Fruit fly (Drosophila melanogaster) whole organism, prepupa: ENCODE results near the gene TwdlB.

Source experiments
- CG10669 ChIP-seq: fragments of 200-800 bp; sonication (Bioruptor generic); optimal IDR thresholded peaks from 3 replicates; lab custom pipeline; 2018; ENCODE audit warnings: missing biosample characterization, mild to moderate bottlenecking, missing genetic modification characterization, moderate library complexity
- CG15336 ChIP-seq: fragments of 200-800 bp; sonication (Bioruptor generic); IDR thresholded peaks from 2 replicates; pipeline ENCODE4 v1.3.6; 2022; ENCODE audit warnings: missing biosample characterization, missing genetic modification characterization
- CG1621 ChIP-seq: fragments of 200-800 bp; sonication (Bioruptor generic); optimal IDR thresholded peaks from 3 replicates; lab custom pipeline; 2018; ENCODE audit warnings: missing biosample characterization, mild to moderate bottlenecking, missing genetic modification characterization
- CG3032 ChIP-seq: fragments of 200-800 bp; optimal IDR thresholded peaks from 2 replicates; lab custom pipeline; 2019; ENCODE audit warnings: missing biosample characterization, mild to moderate bottlenecking, missing genetic modification characterization, moderate library complexity
- CG31627 ChIP-seq: fragments of 200-800 bp; sonication (Bioruptor generic); optimal IDR thresholded peaks from 3 replicates; lab custom pipeline; 2016; ENCODE audit warnings: missing biosample characterization, missing genetic modification characterization
- CG32006 ChIP-seq: fragments of 200-800 bp; sonication (Bioruptor generic); optimal IDR thresholded peaks from 3 replicates; lab custom pipeline; 2017; ENCODE audit warnings: missing biosample characterization, mild to moderate bottlenecking, missing genetic modification characterization
- CG3919 ChIP-seq: fragments of 200-800 bp; sonication (Bioruptor generic); optimal IDR thresholded peaks from 3 replicates; lab custom pipeline; 2016; ENCODE audit warnings: missing biosample characterization, missing genetic modification characterization
- CG6792 ChIP-seq: fragments of 200-800 bp; sonication (Bioruptor generic); optimal IDR thresholded peaks from 3 replicates; lab custom pipeline; 2016; ENCODE audit warnings: missing biosample characterization, missing genetic modification characterization
- CG6808 ChIP-seq: fragments of 200-800 bp; sonication (Bioruptor generic); optimal IDR thresholded peaks from 3 replicates; lab custom pipeline; 2017; ENCODE audit warnings: missing biosample characterization, missing genetic modification characterization, mild to moderate bottlenecking, moderate library complexity, missing genetic modification reagents
- CG8119 ChIP-seq: fragments of 200-800 bp; sonication (Bioruptor generic); IDR thresholded peaks from 3 replicates; pipeline ENCODE4 v1.3.6; 2022; ENCODE audit warnings: missing biosample characterization, missing genetic modification characterization
- CG8319 ChIP-seq: fragments of 200-800 bp; sonication (Bioruptor generic); optimal IDR thresholded peaks from 3 replicates; lab custom pipeline; 2016; ENCODE audit warnings: missing biosample characterization, missing genetic modification characterization
- CG8632 ChIP-seq: fragments of 200-800 bp; sonication (Bioruptor generic); optimal IDR thresholded peaks from 3 replicates; lab custom pipeline; 2016; ENCODE audit warnings: missing biosample characterization, missing genetic modification characterization
- CG9139 ChIP-seq: fragments of 200-800 bp; sonication (Bioruptor generic); optimal IDR thresholded peaks from 3 replicates; lab custom pipeline; 2017; ENCODE audit warnings: missing biosample characterization, mild to moderate bottlenecking, missing genetic modification characterization
- Eip75B ChIP-seq: fragments of 200-800 bp; sonication (Bioruptor generic); optimal IDR thresholded peaks from 3 replicates; lab custom pipeline; 2016; ENCODE audit warnings: missing biosample characterization, missing genetic modification characterization
- Hr39 ChIP-seq: fragments of 200-800 bp; sonication (Bioruptor generic); optimal IDR thresholded peaks from 2 replicates; lab custom pipeline; 2016; ENCODE audit warnings: missing biosample characterization, missing genetic modification characterization
- Hr4 ChIP-seq: fragments of 200-800 bp; sonication (Bioruptor generic); optimal IDR thresholded peaks from 3 replicates; lab custom pipeline; 2016; ENCODE audit warnings: missing biosample characterization, missing genetic modification characterization
- Lpt ChIP-seq: fragments of 200-800 bp; sonication (Bioruptor generic); optimal IDR thresholded peaks from 3 replicates; lab custom pipeline; 2016; ENCODE audit warnings: missing biosample characterization, missing genetic modification characterization
- Smox ChIP-seq: fragments of 200-800 bp; sonication (Bioruptor generic); optimal IDR thresholded peaks from 3 replicates; lab custom pipeline; 2016; ENCODE audit warnings: missing biosample characterization, missing genetic modification characterization
- Sox102F ChIP-seq: fragments of 200-800 bp; sonication (Bioruptor generic); optimal IDR thresholded peaks from 2 replicates; lab custom pipeline; 2016; ENCODE audit warnings: missing biosample characterization, mild to moderate bottlenecking, missing genetic modification characterization
- Sox15 ChIP-seq: fragments of 200-800 bp; sonication (Bioruptor generic); optimal IDR thresholded peaks from 3 replicates; lab custom pipeline; 2016; ENCODE audit warnings: missing biosample characterization, missing genetic modification characterization
- acj6 ChIP-seq: fragments of 200-800 bp; sonication (Bioruptor generic); optimal IDR thresholded peaks from 3 replicates; lab custom pipeline; 2016; ENCODE audit warnings: missing biosample characterization, missing genetic modification characterization
- cyc ChIP-seq: fragments of 200-800 bp; sonication (Bioruptor generic); optimal IDR thresholded peaks from 3 replicates; lab custom pipeline; 2016; ENCODE audit warnings: missing biosample characterization, missing genetic modification characterization
- dsx ChIP-seq: fragments of 200-800 bp; optimal IDR thresholded peaks from 3 replicates; lab custom pipeline; 2019; ENCODE audit warnings: missing biosample characterization, mild to moderate bottlenecking, missing genetic modification characterization, moderate library complexity; ENCODE audit not compliant: poor library complexity, severe bottlenecking
- eg ChIP-seq: fragments of 200-800 bp; sonication (Bioruptor generic); IDR thresholded peaks from 3 replicates; pipeline ENCODE4 v1.3.6; 2022; ENCODE audit warnings: missing biosample characterization, missing genetic modification characterization
- fd59A ChIP-seq: fragments of 200-800 bp; sonication (Bioruptor generic); optimal IDR thresholded peaks from 2 replicates; lab custom pipeline; 2017; ENCODE audit warnings: missing biosample characterization, mild to moderate bottlenecking, missing genetic modification characterization, missing genetic modification reagents
- fd85E ChIP-seq: fragments of 200-800 bp; sonication (Bioruptor generic); optimal IDR thresholded peaks from 3 replicates; lab custom pipeline; 2016; ENCODE audit warnings: missing biosample characterization, missing genetic modification characterization
- lz ChIP-seq: fragments of 200-800 bp; sonication (Bioruptor generic); optimal IDR thresholded peaks from 3 replicates; lab custom pipeline; 2016; ENCODE audit warnings: missing biosample characterization, missing genetic modification characterization
- net ChIP-seq: fragments of 200-800 bp; sonication (Bioruptor generic); optimal IDR thresholded peaks from 3 replicates; lab custom pipeline; 2016; ENCODE audit warnings: missing biosample characterization, missing genetic modification characterization
- spab ChIP-seq: fragments of 200-800 bp; sonication (Bioruptor generic); optimal IDR thresholded peaks from 2 replicates; lab custom pipeline; 2017; ENCODE audit warnings: missing biosample characterization, mild to moderate bottlenecking, missing genetic modification characterization, missing genetic modification reagents
- svp ChIP-seq: fragments of 200-800 bp; sonication (Bioruptor generic); peaks from one replicate; lab custom pipeline; 2016; ENCODE audit warnings: missing biosample characterization, missing genetic modification characterization

Gene TwdlB

DNA sequence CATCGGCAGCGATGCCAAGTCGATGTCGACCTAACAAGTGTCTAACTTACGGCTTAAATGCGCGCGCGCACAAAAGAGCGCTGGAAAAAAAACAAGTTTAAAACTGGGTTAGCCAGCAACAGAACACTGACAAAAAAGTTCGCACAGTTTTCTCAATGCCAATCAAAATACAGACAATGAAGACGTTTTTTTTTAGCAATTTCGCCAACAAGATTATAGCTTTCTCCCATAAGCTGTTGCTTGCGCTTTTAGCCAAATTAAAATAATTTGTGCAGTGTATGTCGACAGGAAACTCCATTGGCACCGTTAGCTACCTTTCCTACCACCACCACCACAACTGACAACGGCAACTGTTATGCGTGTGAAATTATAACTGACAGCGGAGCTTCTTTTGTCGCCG, 31.3 kb upstream of the TwdlB start (continued):
- TF ChIP-seq CG9139 (no peak), CG6792 (GFP tag; lab: Kevin White, UChicago) (peak; percentile 2)

DNA sequence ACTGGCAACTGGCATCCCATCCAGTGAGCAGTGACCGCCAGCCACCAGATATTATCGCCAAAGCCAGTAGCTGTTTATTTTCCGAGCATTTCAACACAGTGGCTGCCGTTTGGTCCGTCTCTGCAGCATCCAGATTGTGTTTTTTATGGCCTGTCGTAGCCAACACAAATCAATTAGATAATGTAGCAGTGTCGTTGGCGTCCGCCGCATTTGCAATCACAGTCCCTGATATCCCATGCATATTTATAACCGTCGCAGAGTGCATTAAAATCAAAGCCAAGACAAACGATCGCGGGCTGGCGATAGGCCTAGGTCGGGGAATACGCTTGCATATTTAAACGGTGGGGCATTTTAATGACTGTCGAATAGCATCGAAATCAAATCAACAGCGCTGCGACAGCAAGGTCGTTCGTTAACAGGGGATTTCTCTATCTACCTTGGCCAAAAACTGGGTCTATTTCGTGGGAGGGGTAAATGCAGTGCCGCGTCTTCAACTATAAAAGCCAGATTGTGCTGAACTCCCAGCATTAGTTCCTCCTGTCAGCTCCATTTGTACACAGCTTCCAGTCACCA, 16.2 kb upstream of the TwdlB start, which contains the start of gene TwdlD:
TSS of gene TwdlD (plus strand) at position 523 of the 573 bp plus-strand sequence.
- TF ChIP-seq lz (GFP tag; lab: Kevin White, UChicago) (no peak), CG10669 (GFP tag; lab: Kevin White, UChicago) (no peak), CG8319 (GFP tag; lab: Kevin White, UChicago) (no peak), fd85E (GFP tag; lab: Kevin White, UChicago) (no peak), Sox15 (GFP tag; lab: Kevin White, UChicago) (no peak), cyc (no peak), CG6792 (GFP tag; lab: Kevin White, UChicago) (no peak), eg (GFP tag; lab: Robert Waterston, UW) (no peak), CG6808 (no peak), acj6 (GFP tag; lab: Kevin White, UChicago) (no peak), CG8119 (GFP tag; lab: Robert Waterston, UW) (no peak)

DNA sequence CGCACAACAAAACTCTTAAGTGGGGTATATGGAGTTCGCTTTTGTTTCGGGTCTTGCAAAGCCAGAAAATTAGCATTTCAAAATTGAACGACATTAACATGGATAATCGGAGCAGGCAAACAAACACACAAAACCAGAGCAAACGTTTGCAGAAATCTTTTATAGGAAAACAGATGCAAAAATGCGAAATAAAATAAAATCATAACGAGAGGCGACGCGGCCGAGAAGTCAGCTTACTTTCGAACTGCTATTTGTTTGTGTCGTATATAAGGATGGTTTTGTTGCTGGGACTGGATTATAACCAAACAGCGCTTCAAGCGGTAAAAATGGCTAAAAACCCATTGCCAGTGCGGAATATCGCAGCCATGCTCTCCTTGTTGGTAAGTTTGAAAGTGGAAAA, 13.0 kb upstream of the TwdlB start, which contains the start of gene TwdlS:
TSS of gene TwdlS (plus strand) at position 301 of the 400 bp plus-strand sequence.
- TF ChIP-seq CG8119 (GFP tag; lab: Robert Waterston, UW) (no peak), svp (peak; percentile 24)

DNA sequence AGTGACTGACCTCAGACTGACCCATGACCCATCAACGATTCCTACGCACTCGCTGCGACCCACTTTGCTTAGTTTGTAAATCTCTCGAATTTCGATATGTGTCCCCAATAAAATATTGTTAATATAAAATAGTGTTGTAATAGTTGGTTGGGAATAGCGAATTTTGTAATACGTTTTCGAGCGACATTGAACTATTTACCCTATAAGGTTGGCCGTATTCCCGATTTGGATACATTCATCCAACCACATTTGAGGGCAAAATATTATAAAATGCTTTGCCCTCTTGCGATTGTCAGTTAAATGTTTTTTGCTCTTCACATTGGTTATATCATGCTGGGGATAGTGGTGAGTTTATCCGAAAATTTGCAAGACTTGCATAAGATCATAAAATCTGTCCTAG, 11.2 kb upstream of the TwdlB start, which contains the start of gene TwdlR:
TSS of gene TwdlR (plus strand) at position 301 of the 400 bp plus-strand sequence.
- TF ChIP-seq dsx (no peak), Eip75B (no peak), CG8632 (GFP tag; lab: Kevin White, UChicago) (no peak), CG3919 (GFP tag; lab: Kevin White, UChicago) (no peak), Lpt (no peak)

DNA sequence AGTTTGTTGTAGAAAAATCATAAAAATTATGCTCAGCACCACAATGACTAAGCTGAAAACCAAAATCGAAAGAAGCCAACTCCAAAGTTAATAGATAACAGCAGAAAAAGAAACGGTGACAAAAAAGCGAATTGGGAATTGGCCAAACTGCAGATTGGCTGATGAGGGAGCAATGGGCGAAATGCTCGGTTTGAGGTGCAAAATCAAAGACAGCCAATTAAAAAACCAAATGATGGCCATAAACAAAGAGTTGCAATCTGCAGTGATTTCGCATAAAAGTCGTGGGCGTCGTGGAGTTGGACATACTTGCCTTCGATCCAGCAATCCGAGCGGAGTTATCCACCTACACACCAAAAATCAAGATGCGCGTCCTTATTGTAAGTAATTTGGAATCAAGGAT, 10.1 kb upstream of the TwdlB start, which contains the start of gene TwdlH:
TSS of gene TwdlH (plus strand) at position 301 of the 400 bp plus-strand sequence.
- TF ChIP-seq CG32006, result no peak
- no peak for TF ChIP-seq CG15336
- no peak for TF ChIP-seq lz (GFP tag; lab: Kevin White, UChicago)
- no peak for TF ChIP-seq fd59A (GFP tag; lab: Kevin White, UChicago)
- no peak for TF ChIP-seq CG3032
- TF ChIP-seq CG31627 (GFP tag; lab: Kevin White, UChicago), result no peak

DNA sequence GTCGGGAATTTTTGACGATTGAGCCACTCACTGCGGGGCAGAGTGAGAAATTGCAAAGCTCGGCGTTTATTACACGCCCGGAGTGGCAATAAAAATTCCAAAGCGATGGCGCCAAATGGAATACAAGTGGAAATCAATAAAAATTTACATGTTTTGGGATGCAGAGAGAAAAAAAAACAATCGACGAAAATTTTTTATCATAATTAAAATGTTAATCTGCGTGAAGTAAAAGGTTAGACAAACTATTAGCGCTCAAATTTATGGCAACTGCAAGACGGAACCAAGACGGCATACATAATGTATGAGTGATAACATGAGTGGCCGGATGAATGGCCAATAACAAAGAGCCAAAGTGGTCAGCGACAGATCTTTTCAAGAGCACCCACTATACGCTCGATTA, 9.7 kb upstream of the TwdlB start:
- no peak for TF ChIP-seq net
- TF ChIP-seq CG6792 (GFP tag; lab: Kevin White, UChicago), result no peak
- no peak for TF ChIP-seq Hr4 (GFP tag; lab: Kevin White, UChicago)
- no peak for TF ChIP-seq spab

DNA sequence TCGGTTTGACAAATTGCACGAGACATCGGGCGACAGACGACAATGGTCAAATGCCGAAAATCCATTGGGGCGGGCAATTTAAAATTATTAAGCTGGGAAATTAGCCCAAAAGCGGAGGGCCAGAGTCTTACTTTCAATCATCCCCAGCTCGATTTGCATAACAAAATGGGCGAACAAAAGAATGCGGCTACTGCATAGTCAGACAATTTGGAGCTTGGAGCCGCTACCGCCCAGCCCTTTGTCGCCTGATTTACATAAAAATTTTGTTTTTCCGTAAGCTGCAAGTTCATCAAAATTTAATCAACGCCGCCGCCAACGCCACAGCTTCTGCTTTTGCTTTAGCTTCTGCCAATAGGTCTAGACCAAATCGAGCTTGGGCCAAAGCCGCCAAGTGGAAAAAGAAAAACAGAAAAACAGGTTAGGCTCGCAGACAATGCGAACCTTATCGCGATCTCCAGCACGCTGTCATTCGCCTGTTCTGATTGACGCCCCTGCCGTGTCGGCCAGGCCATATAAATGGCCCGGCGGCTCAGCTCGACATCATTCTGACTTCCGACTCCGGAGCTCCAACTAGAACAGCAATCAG, 8.1 kb upstream of the TwdlB start, which contains the start of gene TwdlN:
TSS of gene TwdlN (plus strand) at position 536 of the 586 bp plus-strand sequence.
- no peak for TF ChIP-seq Smox (GFP tag; lab: Kevin White, UChicago)
- no peak for TF ChIP-seq Hr39 (GFP tag; lab: Kevin White, UChicago)
- no peak for TF ChIP-seq CG3032
- no peak for TF ChIP-seq Sox102F (GFP tag; lab: Kevin White, UChicago)
- TF ChIP-seq CG1621 (tag; lab: Kevin White, UChicago), result no peak
- no peak for TF ChIP-seq CG3919 (GFP tag; lab: Kevin White, UChicago)
